Worm (Caenorhabditis elegans) whole organism, L4/young adult: ENCODE measurements around the gene fbxa-32.

Experiments
- W03F9.2 ChIP-seq: fragments of 150-350 bp; optimal IDR thresholded peaks from 2 replicates; lab custom pipeline; 2014; ENCODE audit warnings: missing biosample characterization, missing genetic modification characterization
- dao-5 ChIP-seq: sonication (generic microtip); optimal IDR thresholded peaks from 2 replicates; lab custom pipeline; 2016; ENCODE audit warnings: missing genotype, missing genetic modification characterization, moderate library complexity, missing compliant biosample characterization
- him-1 ChIP-seq: sonication (generic microtip); optimal IDR thresholded peaks from 2 replicates; lab custom pipeline; 2016; ENCODE audit warnings: missing genotype, missing genetic modification reagents, missing genetic modification characterization, missing compliant biosample characterization

DNA sequence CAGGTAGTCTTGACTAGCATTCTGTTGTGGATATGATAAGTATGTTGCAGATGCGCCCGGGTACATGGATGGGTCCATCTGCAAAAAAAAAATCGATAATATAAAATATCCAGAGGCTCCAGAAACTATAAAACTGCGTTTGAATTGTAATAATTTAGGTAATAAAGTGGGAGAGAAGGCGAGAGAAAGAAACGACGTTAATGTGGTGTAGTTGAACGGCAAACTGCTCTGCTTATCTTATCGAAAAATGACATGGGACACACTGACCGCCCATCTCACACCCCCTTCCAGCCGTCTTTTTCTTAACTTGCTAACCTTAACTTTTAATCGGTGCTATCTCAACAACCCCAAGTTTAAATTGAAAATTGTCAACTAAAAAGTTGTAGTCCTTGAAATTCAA lies 47.1 kb downstream of the fbxa-32 start:
- no peak for TF ChIP-seq him-1
- no peak for TF ChIP-seq W03F9.2
- no peak for TF ChIP-seq dao-5 (tag; lab: Kevin White, UChicago)
